Fruit fly (Drosophila melanogaster) whole organism, prepupa: Measurements from ENCODE around the gene Atx2.
A peak's percentile ranks its signal among the peaks of the same experiment; 100 is the strongest.

ENCODE experiments used
- CG10669 ChIP-seq: fragments of 200-800 bp; sonication (Bioruptor generic); optimal IDR thresholded peaks from 3 replicates; lab custom pipeline; 2018; ENCODE audit warnings: missing biosample characterization, mild to moderate bottlenecking, missing genetic modification characterization, moderate library complexity
- CG11294 ChIP-seq: fragments of 200-800 bp; sonication (Bioruptor generic); IDR thresholded peaks from 2 replicates; pipeline ENCODE4 v1.3.6; 2022; ENCODE audit warnings: missing biosample characterization, missing genetic modification characterization
- CG11762 ChIP-seq: fragments of 200-800 bp; sonication (Bioruptor generic); optimal IDR thresholded peaks from 3 replicates; lab custom pipeline; 2016; ENCODE audit warnings: missing biosample characterization, missing genetic modification characterization; ENCODE audit not compliant: insufficient read depth
- CG11902 ChIP-seq: fragments of 200-800 bp; sonication (Bioruptor generic); optimal IDR thresholded peaks from 3 replicates; lab custom pipeline; 2016; ENCODE audit warnings: missing biosample characterization, missing genetic modification characterization
- CG15336 ChIP-seq: fragments of 200-800 bp; sonication (Bioruptor generic); IDR thresholded peaks from 2 replicates; pipeline ENCODE4 v1.3.6; 2022; ENCODE audit warnings: missing biosample characterization, missing genetic modification characterization
- CG1621 ChIP-seq: fragments of 200-800 bp; sonication (Bioruptor generic); optimal IDR thresholded peaks from 3 replicates; lab custom pipeline; 2018; ENCODE audit warnings: missing biosample characterization, mild to moderate bottlenecking, missing genetic modification characterization
- CG31627 ChIP-seq: fragments of 200-800 bp; sonication (Bioruptor generic); optimal IDR thresholded peaks from 3 replicates; lab custom pipeline; 2016; ENCODE audit warnings: missing biosample characterization, missing genetic modification characterization
- CG32006 ChIP-seq: fragments of 200-800 bp; sonication (Bioruptor generic); optimal IDR thresholded peaks from 3 replicates; lab custom pipeline; 2017; ENCODE audit warnings: missing biosample characterization, mild to moderate bottlenecking, missing genetic modification characterization
- CG34406 ChIP-seq: fragments of 200-800 bp; sonication (Bioruptor generic); optimal IDR thresholded peaks from 3 replicates; lab custom pipeline; 2016; ENCODE audit warnings: missing biosample characterization, missing genetic modification characterization
- CG3919 ChIP-seq: fragments of 200-800 bp; sonication (Bioruptor generic); optimal IDR thresholded peaks from 3 replicates; lab custom pipeline; 2016; ENCODE audit warnings: missing biosample characterization, missing genetic modification characterization
- CG4318 ChIP-seq: fragments of 200-800 bp; sonication (Bioruptor generic); optimal IDR thresholded peaks from 3 replicates; lab custom pipeline; 2017; ENCODE audit warnings: missing biosample characterization, mild to moderate bottlenecking, missing genetic modification characterization
- CG6163 ChIP-seq: fragments of 200-800 bp; sonication (Bioruptor generic); IDR thresholded peaks from 3 replicates; pipeline ENCODE4 v1.3.6; 2022; ENCODE audit warnings: missing biosample characterization, missing genetic modification characterization
- CG6276 ChIP-seq: fragments of 200-800 bp; sonication (Bioruptor generic); optimal IDR thresholded peaks from 2 replicates; lab custom pipeline; 2017; ENCODE audit warnings: missing biosample characterization, mild to moderate bottlenecking, missing genetic modification characterization
- CG6792 ChIP-seq: fragments of 200-800 bp; sonication (Bioruptor generic); optimal IDR thresholded peaks from 3 replicates; lab custom pipeline; 2016; ENCODE audit warnings: missing biosample characterization, missing genetic modification characterization
- CG6854 ChIP-seq: fragments of 200-800 bp; sonication (Bioruptor generic); optimal IDR thresholded peaks from 2 replicates; lab custom pipeline; 2017; ENCODE audit warnings: missing biosample characterization, mild to moderate bottlenecking, missing genetic modification characterization
- CG7368 ChIP-seq: fragments of 200-800 bp; sonication (Bioruptor generic); optimal IDR thresholded peaks from 3 replicates; lab custom pipeline; 2016; ENCODE audit warnings: missing biosample characterization, missing genetic modification characterization
- CG8119 ChIP-seq: fragments of 200-800 bp; sonication (Bioruptor generic); IDR thresholded peaks from 3 replicates; pipeline ENCODE4 v1.3.6; 2022; ENCODE audit warnings: missing biosample characterization, missing genetic modification characterization
- CG8319 ChIP-seq: fragments of 200-800 bp; sonication (Bioruptor generic); optimal IDR thresholded peaks from 3 replicates; lab custom pipeline; 2016; ENCODE audit warnings: missing biosample characterization, missing genetic modification characterization
- CG8632 ChIP-seq: fragments of 200-800 bp; sonication (Bioruptor generic); optimal IDR thresholded peaks from 3 replicates; lab custom pipeline; 2016; ENCODE audit warnings: missing biosample characterization, missing genetic modification characterization
- CG9139 ChIP-seq: fragments of 200-800 bp; sonication (Bioruptor generic); optimal IDR thresholded peaks from 3 replicates; lab custom pipeline; 2017; ENCODE audit warnings: missing biosample characterization, mild to moderate bottlenecking, missing genetic modification characterization
- Eip75B ChIP-seq: fragments of 200-800 bp; sonication (Bioruptor generic); optimal IDR thresholded peaks from 3 replicates; lab custom pipeline; 2016; ENCODE audit warnings: missing biosample characterization, missing genetic modification characterization
- Eip78C ChIP-seq: fragments of 200-800 bp; sonication (Bioruptor generic); peaks from one replicate; lab custom pipeline; 2016; ENCODE audit warnings: missing biosample characterization, missing genetic modification characterization
- Eip93F ChIP-seq: fragments of 200-800 bp; sonication (Bioruptor generic); optimal IDR thresholded peaks from 2 replicates; lab custom pipeline; 2016; ENCODE audit warnings: missing biosample characterization, mild to moderate bottlenecking, missing genetic modification characterization
- Ets96B ChIP-seq: fragments of 200-800 bp; optimal IDR thresholded peaks from 2 replicates; lab custom pipeline; 2019; ENCODE audit warnings: missing biosample characterization, mild to moderate bottlenecking, missing genetic modification characterization, moderate library complexity
- Gug ChIP-seq: fragments of 200-800 bp; sonication (Bioruptor generic); IDR thresholded peaks from 2 replicates; pipeline ENCODE4 v1.3.6; 2022; ENCODE audit warnings: missing biosample characterization, missing genetic modification characterization
- Hr38 ChIP-seq: sonication (Bioruptor generic); optimal IDR thresholded peaks from 2 replicates; lab custom pipeline; 2016; ENCODE audit warnings: missing biosample characterization, missing genetic modification characterization
- Hr39 ChIP-seq: fragments of 200-800 bp; sonication (Bioruptor generic); optimal IDR thresholded peaks from 2 replicates; lab custom pipeline; 2016; ENCODE audit warnings: missing biosample characterization, missing genetic modification characterization
- Hr4 ChIP-seq: fragments of 200-800 bp; sonication (Bioruptor generic); optimal IDR thresholded peaks from 3 replicates; lab custom pipeline; 2016; ENCODE audit warnings: missing biosample characterization, missing genetic modification characterization
- Lpt ChIP-seq: fragments of 200-800 bp; sonication (Bioruptor generic); optimal IDR thresholded peaks from 3 replicates; lab custom pipeline; 2016; ENCODE audit warnings: missing biosample characterization, missing genetic modification characterization
- Met ChIP-seq: fragments of 200-800 bp; sonication (Bioruptor generic); optimal IDR thresholded peaks from 3 replicates; lab custom pipeline; 2016; ENCODE audit warnings: missing biosample characterization, missing genetic modification characterization
- OdsH ChIP-seq: fragments of 200-800 bp; sonication (Bioruptor generic); optimal IDR thresholded peaks from 3 replicates; lab custom pipeline; 2016; ENCODE audit warnings: missing biosample characterization, missing genetic modification characterization
- Smox ChIP-seq: fragments of 200-800 bp; sonication (Bioruptor generic); optimal IDR thresholded peaks from 3 replicates; lab custom pipeline; 2016; ENCODE audit warnings: missing biosample characterization, missing genetic modification characterization
- Sox102F ChIP-seq: fragments of 200-800 bp; sonication (Bioruptor generic); optimal IDR thresholded peaks from 2 replicates; lab custom pipeline; 2016; ENCODE audit warnings: missing biosample characterization, mild to moderate bottlenecking, missing genetic modification characterization
- Sox14 ChIP-seq: fragments of 200-800 bp; sonication (Bioruptor generic); optimal IDR thresholded peaks from 3 replicates; lab custom pipeline; 2016; ENCODE audit warnings: missing biosample characterization, missing genetic modification characterization
- achi ChIP-seq: fragments of 200-800 bp; sonication (Bioruptor generic); optimal IDR thresholded peaks from 3 replicates; lab custom pipeline; 2016; ENCODE audit warnings: missing biosample characterization, missing genetic modification characterization
- acj6 ChIP-seq: fragments of 200-800 bp; sonication (Bioruptor generic); optimal IDR thresholded peaks from 3 replicates; lab custom pipeline; 2016; ENCODE audit warnings: missing biosample characterization, missing genetic modification characterization
- cyc ChIP-seq: fragments of 200-800 bp; sonication (Bioruptor generic); optimal IDR thresholded peaks from 3 replicates; lab custom pipeline; 2016; ENCODE audit warnings: missing biosample characterization, missing genetic modification characterization
- dac ChIP-seq: fragments of 200-800 bp; sonication (Bioruptor generic); optimal IDR thresholded peaks from 2 replicates; lab custom pipeline; 2017; ENCODE audit warnings: missing biosample characterization, mild to moderate bottlenecking, missing genetic modification characterization
- dsx ChIP-seq: fragments of 200-800 bp; optimal IDR thresholded peaks from 3 replicates; lab custom pipeline; 2019; ENCODE audit warnings: missing biosample characterization, mild to moderate bottlenecking, missing genetic modification characterization, moderate library complexity; ENCODE audit not compliant: poor library complexity, severe bottlenecking
- esn ChIP-seq: fragments of 200-800 bp; sonication (Bioruptor generic); optimal IDR thresholded peaks from 2 replicates; lab custom pipeline; 2016; ENCODE audit warnings: missing biosample characterization, mild to moderate bottlenecking, missing genetic modification characterization, moderate library complexity
- fd59A ChIP-seq: fragments of 200-800 bp; sonication (Bioruptor generic); optimal IDR thresholded peaks from 2 replicates; lab custom pipeline; 2017; ENCODE audit warnings: missing biosample characterization, mild to moderate bottlenecking, missing genetic modification characterization, missing genetic modification reagents
- fd85E ChIP-seq: fragments of 200-800 bp; sonication (Bioruptor generic); optimal IDR thresholded peaks from 3 replicates; lab custom pipeline; 2016; ENCODE audit warnings: missing biosample characterization, missing genetic modification characterization
- fkh ChIP-seq: fragments of 200-800 bp; sonication (Bioruptor generic); optimal IDR thresholded peaks from 3 replicates; lab custom pipeline; 2017; ENCODE audit warnings: missing biosample characterization, mild to moderate bottlenecking, missing genetic modification characterization, moderate library complexity
- lz ChIP-seq: fragments of 200-800 bp; sonication (Bioruptor generic); optimal IDR thresholded peaks from 3 replicates; lab custom pipeline; 2016; ENCODE audit warnings: missing biosample characterization, missing genetic modification characterization
- pdm3 ChIP-seq: fragments of 200-800 bp; sonication (Bioruptor generic); optimal IDR thresholded peaks from 3 replicates; lab custom pipeline; 2016; ENCODE audit warnings: missing biosample characterization, missing genetic modification characterization
- salr ChIP-seq, 2 experiments: fragments of 200-800 bp; sonication (Bioruptor generic); optimal IDR thresholded peaks; 3 replicates each; lab custom pipeline; 2016 to 2018; ENCODE audit warnings: missing biosample characterization in 2 of 2, missing genetic modification characterization in 2 of 2, mild to moderate bottlenecking in 1 of 2
- spab ChIP-seq: fragments of 200-800 bp; sonication (Bioruptor generic); optimal IDR thresholded peaks from 2 replicates; lab custom pipeline; 2017; ENCODE audit warnings: missing biosample characterization, mild to moderate bottlenecking, missing genetic modification characterization, missing genetic modification reagents
- ss ChIP-seq, 2 experiments: fragments of 200-800 bp; sonication (Bioruptor generic); optimal IDR thresholded peaks; 2 replicates in 1 of 2; 3 replicates in 1 of 2; lab custom pipeline; 2017 to 2018; ENCODE audit warnings: mild to moderate bottlenecking in 2 of 2, missing biosample characterization in 2 of 2, missing genetic modification characterization in 2 of 2, moderate library complexity in 1 of 2
- svp ChIP-seq: fragments of 200-800 bp; sonication (Bioruptor generic); peaks from one replicate; lab custom pipeline; 2016; ENCODE audit warnings: missing biosample characterization, missing genetic modification characterization
- topi ChIP-seq: fragments of 200-800 bp; sonication (Bioruptor generic); optimal IDR thresholded peaks from 3 replicates; lab custom pipeline; 2016; ENCODE audit warnings: missing biosample characterization, missing genetic modification characterization
- vri ChIP-seq: fragments of 200-800 bp; sonication (Bioruptor generic); optimal IDR thresholded peaks from 3 replicates; lab custom pipeline; 2016; ENCODE audit warnings: missing biosample characterization, mild to moderate bottlenecking, missing genetic modification characterization

The Atx2 gene

DNA sequence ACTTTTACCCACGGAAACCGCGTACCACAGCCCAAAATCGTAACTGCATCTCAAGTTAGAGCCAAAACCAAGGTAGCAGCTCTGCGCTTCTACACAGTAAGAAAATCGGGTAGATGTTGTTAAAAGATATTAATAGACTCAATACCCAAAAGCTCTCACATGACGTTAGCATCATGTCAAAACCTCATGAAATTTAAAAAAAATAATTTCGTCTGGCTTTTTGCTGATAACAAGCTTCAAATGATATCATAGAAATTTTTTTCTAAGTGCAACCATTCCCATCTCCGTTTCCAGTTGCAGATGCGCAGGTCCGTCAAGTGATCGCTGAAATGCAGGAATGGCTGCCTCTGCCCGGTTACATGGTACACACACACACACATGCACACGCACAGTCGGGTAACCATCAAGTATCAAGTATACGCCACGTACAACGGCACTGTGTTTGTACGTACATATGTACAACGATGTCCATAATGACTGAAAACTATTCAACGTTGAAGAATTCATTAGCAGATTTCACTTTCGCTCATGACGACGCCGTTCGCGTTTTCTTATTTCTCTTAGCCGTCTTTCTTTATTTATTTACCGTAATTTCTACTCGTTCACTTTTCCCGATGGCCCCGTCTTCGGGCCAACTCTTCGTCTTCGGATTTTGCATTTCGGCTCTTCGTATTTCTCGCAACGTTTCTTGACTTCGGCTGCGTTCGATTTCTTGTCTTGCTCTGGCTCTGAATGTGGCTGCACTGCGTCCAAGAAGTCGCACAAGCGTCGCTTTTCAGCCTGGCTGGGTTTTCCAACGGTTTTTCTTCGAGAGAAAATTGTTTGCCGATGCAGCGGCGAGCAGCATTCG is 17.6 kb downstream of the Atx2 start:
- TF ChIP-seq Eip93F (GFP tag; lab: Kevin White, UChicago): no peak
- TF ChIP-seq cyc (GFP tag; lab: Kevin White, UChicago): no peak
- no peak for TF ChIP-seq CG11902 (GFP tag; lab: Kevin White, UChicago)
- no peak for TF ChIP-seq topi
- peak; percentile 50 for TF ChIP-seq achi (GFP tag; lab: Kevin White, UChicago)
- no peak for TF ChIP-seq CG6854 (GFP tag; lab: Kevin White, UChicago)
- no peak for TF ChIP-seq spab (GFP tag; lab: Kevin White, UChicago)
- TF ChIP-seq Hr38 (GFP tag; lab: Kevin White, UChicago): no peak
- TF ChIP-seq fd59A (GFP tag; lab: Kevin White, UChicago): no peak
- no peak for TF ChIP-seq lz (GFP tag; lab: Kevin White, UChicago)
- TF ChIP-seq CG8632 (GFP tag; lab: Kevin White, UChicago): peak; percentile 1
- no peak for TF ChIP-seq Ets96B (tag; lab: Kevin White, UChicago)
- TF ChIP-seq CG1621 (tag; lab: Kevin White, UChicago): no peak
- peak; percentile 89 for TF ChIP-seq Hr4 (GFP tag; lab: Kevin White, UChicago)
- peak; percentile 92 for TF ChIP-seq Eip78C
- TF ChIP-seq CG15336 (GFP tag; lab: Robert Waterston, UW): peak; percentile 81
- TF ChIP-seq fkh (GFP tag; lab: Kevin White, UChicago): no peak
- TF ChIP-seq CG10669 (GFP tag; lab: Kevin White, UChicago): no peak
- TF ChIP-seq CG7368 (GFP tag; lab: Kevin White, UChicago): no peak
- TF ChIP-seq Sox14 (GFP tag; lab: Kevin White, UChicago): no peak
- peak; percentile 3 for TF ChIP-seq CG8319 (GFP tag; lab: Kevin White, UChicago)
- TF ChIP-seq Gug: peak; percentile 56
- no peak for TF ChIP-seq Met (GFP tag; lab: Kevin White, UChicago)
- TF ChIP-seq CG34406 (GFP tag; lab: Kevin White, UChicago): no peak
- TF ChIP-seq svp (GFP tag; lab: Kevin White, UChicago): peak; percentile 54
- TF ChIP-seq esn: no peak
- TF ChIP-seq dsx (GFP tag; lab: Kevin White, UChicago): no peak
- peak; percentile 66 for TF ChIP-seq CG6163
- TF ChIP-seq CG32006 (GFP tag; lab: Kevin White, UChicago): peak; percentile 86
- TF ChIP-seq Smox (GFP tag; lab: Kevin White, UChicago): no peak
- TF ChIP-seq Lpt (GFP tag; lab: Kevin White, UChicago): peak; percentile 53
- TF ChIP-seq Sox102F (GFP tag; lab: Kevin White, UChicago): no peak
- TF ChIP-seq CG11762 (GFP tag; lab: Kevin White, UChicago): peak; percentile 31
- TF ChIP-seq CG9139 (GFP tag; lab: Kevin White, UChicago): no peak
- TF ChIP-seq pdm3 (GFP tag; lab: Kevin White, UChicago): peak; percentile 62
- TF ChIP-seq dac (GFP tag; lab: Kevin White, UChicago): peak; percentile 55
- TF ChIP-seq fd85E (GFP tag; lab: Kevin White, UChicago): no peak
- no peak for TF ChIP-seq vri
- TF ChIP-seq CG6792 (GFP tag; lab: Kevin White, UChicago): peak; percentile 40
- peak; percentile 64 for TF ChIP-seq CG3919 (GFP tag; lab: Kevin White, UChicago)
- no peak for TF ChIP-seq ss (GFP tag; optimal IDR thresholded peaks at IDR 0.05; lab: Kevin White, UChicago)
- TF ChIP-seq CG6276 (GFP tag; lab: Kevin White, UChicago): peak; percentile 76
- peak in 1 of 2 experiments; percentile 44 for TF ChIP-seq salr (GFP tag; optimal IDR thresholded peaks at IDR 0.05; lab: Kevin White, UChicago)
- no peak for TF ChIP-seq Eip75B (GFP tag; lab: Kevin White, UChicago)
- no peak for TF ChIP-seq Hr39
- 0 out of 2 replicates have a peak, but pooled peaks have one; percentile 10 for TF ChIP-seq CG11294 (GFP tag; lab: Robert Waterston, UW)
- TF ChIP-seq CG31627 (GFP tag; lab: Kevin White, UChicago): no peak
- TF ChIP-seq CG8119 (GFP tag; lab: Robert Waterston, UW): peak; percentile 80
- peak; percentile 57 for TF ChIP-seq CG4318
- peak; percentile 69 for TF ChIP-seq OdsH
- peak; percentile 66 for TF ChIP-seq acj6 (GFP tag; lab: Kevin White, UChicago)
